Fruit fly (Drosophila melanogaster) S2 (cell line): ENCODE results near the gene Act88F.

Experiments
- CG8478 ChIP-seq: fragments of >200 bp; optimal IDR thresholded peaks from 2 replicates; lab custom pipeline; 2018
- CTCF ChIP-seq, 2 experiments: fragments of >200 bp; optimal IDR thresholded peaks; 2 replicates each; lab custom pipeline; 2018

DNA sequence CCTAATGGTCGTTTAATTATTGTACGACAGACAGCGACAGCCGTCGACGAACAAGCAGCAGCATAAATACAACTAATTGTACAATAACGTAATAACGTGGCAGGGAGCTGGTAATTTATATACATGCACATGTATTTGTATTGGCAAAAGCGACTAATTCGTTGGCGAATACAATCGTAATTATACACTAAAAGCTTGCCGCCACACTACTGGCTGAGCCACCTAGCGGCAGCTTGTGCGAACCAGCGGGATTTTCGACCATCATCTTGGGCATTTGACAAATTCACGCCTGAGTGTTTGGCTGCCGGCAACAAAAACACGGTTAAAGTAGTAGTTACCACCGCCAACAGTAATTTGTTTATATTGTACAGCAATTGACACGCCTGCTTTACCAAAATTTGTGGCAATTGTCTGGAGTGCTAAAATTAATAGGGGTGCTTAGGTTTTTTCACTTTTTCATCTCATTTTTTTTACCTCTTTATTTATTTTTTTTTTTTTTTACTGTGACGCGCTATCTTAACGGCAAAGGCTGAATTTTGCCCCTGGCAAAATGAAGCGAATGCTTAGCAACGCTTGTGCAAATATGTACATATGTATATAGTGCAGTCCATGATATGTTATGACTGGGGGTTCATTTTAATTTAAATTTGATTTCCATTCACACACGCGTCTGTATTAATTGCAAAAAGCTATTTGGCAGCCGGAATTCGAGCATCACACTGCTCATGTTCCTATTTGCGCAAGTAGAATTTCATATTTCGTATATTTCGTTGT, 28.4 kb downstream of the Act88F start:
- TF ChIP-seq CTCF (optimal IDR thresholded peaks at IDR 0.05; lab: Kevin White, UChicago) (peak; percentile 45 to 63), CG8478 (no peak)
